Worm (Caenorhabditis elegans): Measurements from ENCODE around the gene gldi-11.

The gldi-11 gene

DNA sequence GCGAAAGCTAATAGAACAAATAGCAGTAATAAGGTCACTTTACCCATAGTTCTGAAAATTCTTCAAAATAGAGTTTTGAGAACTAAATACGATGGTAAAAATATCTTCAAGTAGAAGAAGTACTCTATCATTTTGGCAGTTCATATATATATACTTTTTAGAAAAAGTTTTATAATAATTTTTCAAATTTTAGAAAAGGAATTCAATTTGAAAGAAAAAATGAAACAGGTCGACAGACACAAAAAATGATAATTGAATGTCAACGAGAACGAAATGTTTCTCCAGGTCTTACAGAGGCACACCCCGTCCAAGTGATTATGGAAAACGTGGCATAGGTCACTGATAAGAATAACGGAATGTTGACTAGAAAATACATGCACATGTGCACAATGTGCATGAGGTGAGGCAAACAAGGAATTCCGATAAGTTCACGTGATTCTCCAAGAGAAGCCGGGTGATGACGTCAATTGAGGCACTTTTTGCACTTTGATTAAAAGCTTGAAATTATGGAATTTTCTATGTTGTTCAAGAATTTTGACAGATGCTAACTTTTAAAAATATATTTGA, 20.3 kb downstream of the gldi-11 start, which contains the start of gene aagr-2:
aagr-2 (minus strand) TSS at position 51 of the 567 bp plus-strand sequence.
- no peak for TF ChIP-seq nhr-42 (GFP tag; IDR thresholded peaks at IDR 0.05)
- TF ChIP-seq zip-11 (GFP tag; IDR thresholded peaks at IDR 0.05) = no peak
- TF ChIP-seq hif-1 (tag; optimal IDR thresholded peaks at IDR 0.05) = no peak
- TF ChIP-seq Y105C5A.15 (GFP tag; IDR thresholded peaks at IDR 0.05) = no peak
- TF ChIP-seq duxl-1 (tag; optimal IDR thresholded peaks at IDR 0.05; ENCODE audit: poor library complexity) = no peak
- TF ChIP-seq skn-1 (tag; optimal IDR thresholded peaks at IDR 0.05) = no peak
- no peak for TF ChIP-seq egl-27 (tag; optimal IDR thresholded peaks at IDR 0.05)
- no peak for TF ChIP-seq D1046.2 (GFP tag; IDR thresholded peaks at IDR 0.05)
- peak; percentile 81 for TF ChIP-seq tra-1 (GFP tag; IDR thresholded peaks at IDR 0.05)
- TF ChIP-seq attf-4 (tag; optimal IDR thresholded peaks at IDR 0.05) = no peak
- no peak for TF ChIP-seq F44E2.7 (GFP tag; IDR thresholded peaks at IDR 0.05)
- TF ChIP-seq lin-39 (tag; optimal IDR thresholded peaks at IDR 0.05) = no peak
- TF ChIP-seq zag-1 (tag; optimal IDR thresholded peaks at IDR 0.05) = no peak
- TF ChIP-seq nhr-6 (tag; optimal IDR thresholded peaks at IDR 0.05) = no peak
- TF ChIP-seq F26F4.8 (GFP tag; conservative IDR thresholded peaks at IDR 0.05) = no peak
- no peak for TF ChIP-seq lin-38 (GFP tag; IDR thresholded peaks at IDR 0.05)
- peak; percentile 82 for TF ChIP-seq mdt-29 (GFP tag; IDR thresholded peaks at IDR 0.05)
- no peak for TF ChIP-seq madf-9 (GFP tag; conservative IDR thresholded peaks at IDR 0.05)
- TF ChIP-seq zfp-3 (GFP tag; conservative IDR thresholded peaks at IDR 0.05) = 0 out of 2 replicates have a peak, but pooled peaks have one; percentile 37
- peak; percentile 62 for TF ChIP-seq hlh-30 (tag; optimal IDR thresholded peaks at IDR 0.05; ENCODE audit: insufficient read depth)
- no peak for TF ChIP-seq dmd-8 (GFP tag; IDR thresholded peaks at IDR 0.05)
- peak; percentile 51 for TF ChIP-seq nhr-77 (tag; optimal IDR thresholded peaks at IDR 0.05)
- TF ChIP-seq mdl-1 (tag; optimal IDR thresholded peaks at IDR 0.05) = peak; percentile 0 to 86
- no peak for TF ChIP-seq vab-7 (GFP tag; IDR thresholded peaks at IDR 0.05)
- peak; percentile 97 for TF ChIP-seq pqm-1 (tag; optimal IDR thresholded peaks at IDR 0.05)
- TF ChIP-seq dpl-1 (GFP tag; optimal IDR thresholded peaks at IDR 0.05) = no peak
- peak; percentile 33 for TF ChIP-seq T20F7.1 (GFP tag; optimal IDR thresholded peaks at IDR 0.05)
- no peak for TF ChIP-seq ceh-32 (tag; optimal IDR thresholded peaks at IDR 0.05; ENCODE audit: poor library complexity)
- no peak for TF ChIP-seq zip-2 (tag; optimal IDR thresholded peaks at IDR 0.05)
- no peak for TF ChIP-seq ceh-28 (tag; optimal IDR thresholded peaks at IDR 0.05)
- TF ChIP-seq nhr-111 (GFP tag; optimal IDR thresholded peaks at IDR 0.05) = no peak
- no peak for TF ChIP-seq fkh-10 (GFP tag; optimal IDR thresholded peaks at IDR 0.05)
- TF ChIP-seq dmd-9 (GFP tag; IDR thresholded peaks at IDR 0.05) = no peak
- no peak for TF ChIP-seq tag-97 (GFP tag; IDR thresholded peaks at IDR 0.05)
- TF ChIP-seq snpc-4 (tag; optimal IDR thresholded peaks at IDR 0.05) = no peak
- no peak for TF ChIP-seq lin-13 (GFP tag; optimal IDR thresholded peaks at IDR 0.05)
- TF ChIP-seq Y48G9A.11 (GFP tag; IDR thresholded peaks at IDR 0.05) = no peak
- TF ChIP-seq lir-3 (tag; optimal IDR thresholded peaks at IDR 0.05) = no peak
- TF ChIP-seq hmg-1.1 (GFP tag; IDR thresholded peaks at IDR 0.05) = no peak
- no peak for TF ChIP-seq ceh-20 (GFP tag; IDR thresholded peaks at IDR 0.05)
- no peak for TF ChIP-seq jun-1 (tag; optimal IDR thresholded peaks at IDR 0.05)
- TF ChIP-seq madf-5 (GFP tag; IDR thresholded peaks at IDR 0.05) = no peak
- TF ChIP-seq nhr-102 (tag; optimal IDR thresholded peaks at IDR 0.05) = peak; percentile 46
- TF ChIP-seq egl-43 (GFP tag; IDR thresholded peaks at IDR 0.05) = no peak
- TF ChIP-seq ztf-11 (tag; optimal IDR thresholded peaks at IDR 0.05) = no peak
- peak in 1 of 2 experiments; percentile 29 for TF ChIP-seq unc-62 (GFP tag; optimal IDR thresholded peaks at IDR 0.05 in 1 of 2)
- TF ChIP-seq unc-62 (tag; optimal IDR thresholded peaks at IDR 0.05) = no peak
- no peak for TF ChIP-seq ztf-7 (tag; optimal IDR thresholded peaks at IDR 0.05)
- TF ChIP-seq lin-29 (GFP tag; IDR thresholded peaks at IDR 0.05) = no peak
- TF ChIP-seq mes-2 (tag; optimal IDR thresholded peaks at IDR 0.05; ENCODE audit: poor library complexity, severe bottlenecking) = peak; percentile 37
- peak; percentile 99 for TF ChIP-seq dmd-6 (GFP tag; IDR thresholded peaks at IDR 0.05)
- no peak for TF ChIP-seq spr-3 (GFP tag; optimal IDR thresholded peaks at IDR 0.05)
